Worm (Caenorhabditis elegans) whole organism, mixed stage, embryonic: ENCODE measurements around the gene fbxa-166.
"Not testable (repeated sequence)": the region's sequence is repeated elsewhere in the genome, so short reads cannot be mapped to it uniquely, and the experiment has no call there.

Experiments used
- M03D4.4 ChIP-seq: sonication (generic microtip); optimal IDR thresholded peaks from 2 replicates; lab custom pipeline; 2017; ENCODE audit warnings: mild to moderate bottlenecking, missing genetic modification characterization, missing compliant biosample characterization
- bed-3 ChIP-seq: fragments of 200-800 bp; sonication (Bioruptor generic); optimal IDR thresholded peaks from 3 replicates; lab custom pipeline; 2018; ENCODE audit warnings: mild to moderate bottlenecking, missing genetic modification characterization, moderate library complexity, missing compliant biosample characterization
- blmp-1 ChIP-seq: fragments of 150-350 bp; optimal IDR thresholded peaks from 2 replicates; lab custom pipeline; 2014; ENCODE audit warnings: missing biosample characterization, missing genetic modification characterization
- ceh-39 ChIP-seq: fragments of 150-350 bp; optimal IDR thresholded peaks from 2 replicates; lab custom pipeline; 2014; ENCODE audit warnings: missing biosample characterization, missing genetic modification characterization
- ceh-43 ChIP-seq: fragments of 200-800 bp; sonication (Bioruptor generic); optimal IDR thresholded peaks from 2 replicates; lab custom pipeline; 2018; ENCODE audit warnings: mild to moderate bottlenecking, missing genetic modification characterization, moderate library complexity, missing compliant biosample characterization
- ceh-83 ChIP-seq: fragments of 200-800 bp; sonication (Bioruptor generic); optimal IDR thresholded peaks from 2 replicates; lab custom pipeline; 2018; ENCODE audit warnings: mild to moderate bottlenecking, missing genetic modification characterization, missing compliant biosample characterization
- ces-1 ChIP-seq: fragments of 150-350 bp; optimal IDR thresholded peaks from 2 replicates; lab custom pipeline; 2014; ENCODE audit warnings: missing biosample characterization, missing genetic modification reagents, missing genetic modification characterization
- cnd-1 ChIP-seq: fragments of 200-800 bp; sonication (Bioruptor generic); optimal IDR thresholded peaks from 2 replicates; lab custom pipeline; 2018; ENCODE audit warnings: mild to moderate bottlenecking, missing genetic modification characterization, missing compliant biosample characterization
- drap-1 ChIP-seq: fragments of 200-800 bp; sonication (Bioruptor generic); optimal IDR thresholded peaks from 3 replicates; lab custom pipeline; 2018; ENCODE audit warnings: mild to moderate bottlenecking, missing genetic modification characterization, missing compliant biosample characterization
- elt-3 ChIP-seq: fragments of 150-350 bp; optimal IDR thresholded peaks from 2 replicates; lab custom pipeline; 2014; ENCODE audit warnings: missing biosample characterization, missing genetic modification characterization
- ham-2 ChIP-seq: fragments of 200-800 bp; sonication (Bioruptor generic); optimal IDR thresholded peaks from 2 replicates; lab custom pipeline; 2018; ENCODE audit warnings: mild to moderate bottlenecking, missing genetic modification characterization, missing compliant biosample characterization
- lin-13 ChIP-seq: fragments of 150-350 bp; optimal IDR thresholded peaks from 2 replicates; lab custom pipeline; 2014; ENCODE audit warnings: missing biosample characterization, missing genetic modification characterization
- lin-32 ChIP-seq: fragments of 200-800 bp; sonication (Bioruptor generic); optimal IDR thresholded peaks from 2 replicates; lab custom pipeline; 2018; ENCODE audit warnings: mild to moderate bottlenecking, missing genetic modification characterization, missing compliant biosample characterization
- mep-1 ChIP-seq: fragments of 150-350 bp; optimal IDR thresholded peaks from 2 replicates; lab custom pipeline; 2017; ENCODE audit warnings: missing biosample characterization, missing genetic modification reagents, missing genetic modification characterization, inconsistent platforms
- mls-2 ChIP-seq: sonication (generic microtip); optimal IDR thresholded peaks from 2 replicates; lab custom pipeline; 2016; ENCODE audit warnings: mild to moderate bottlenecking, missing genetic modification characterization, moderate library complexity, missing compliant biosample characterization
- nhr-2 ChIP-seq: fragments of 150-350 bp; optimal IDR thresholded peaks from 2 replicates; lab custom pipeline; 2014; ENCODE audit warnings: missing biosample characterization, missing genetic modification characterization
- nhr-237 ChIP-seq: fragments of 150-350 bp; optimal IDR thresholded peaks from 2 replicates; lab custom pipeline; 2014; ENCODE audit warnings: missing biosample characterization, missing genetic modification characterization
- nhr-28 ChIP-seq: fragments of 150-350 bp; optimal IDR thresholded peaks from 2 replicates; lab custom pipeline; 2014; ENCODE audit warnings: missing biosample characterization, missing genetic modification characterization
- nhr-76 ChIP-seq: sonication (generic microtip); optimal IDR thresholded peaks from 2 replicates; lab custom pipeline; 2017; ENCODE audit warnings: missing biosample characterization, missing genetic modification characterization
- pha-4 ChIP-seq: fragments of 150-350 bp; optimal IDR thresholded peaks from 2 replicates; lab custom pipeline; 2018; ENCODE audit warnings: missing biosample characterization, missing genetic modification reagents, missing genetic modification characterization
- sem-2 ChIP-seq: fragments of 200-800 bp; sonication (Bioruptor generic); optimal IDR thresholded peaks from 2 replicates; lab custom pipeline; 2018; ENCODE audit warnings: mild to moderate bottlenecking, missing genetic modification characterization, missing compliant biosample characterization
- snpc-4 ChIP-seq: fragments of 150-350 bp; optimal IDR thresholded peaks from 2 replicates; lab custom pipeline; 2014; ENCODE audit warnings: missing biosample characterization, missing genetic modification characterization
- sptf-1 ChIP-seq: sonication (generic microtip); optimal IDR thresholded peaks from 2 replicates; lab custom pipeline; 2017; ENCODE audit warnings: mild to moderate bottlenecking, missing genetic modification characterization, moderate library complexity, missing compliant biosample characterization
- tbx-8 ChIP-seq: fragments of 200-800 bp; sonication (Bioruptor generic); optimal IDR thresholded peaks from 2 replicates; lab custom pipeline; 2018; ENCODE audit warnings: mild to moderate bottlenecking, missing genetic modification characterization, moderate library complexity, missing compliant biosample characterization
- unc-120 ChIP-seq: sonication (generic microtip); optimal IDR thresholded peaks from 2 replicates; lab custom pipeline; 2017; ENCODE audit warnings: missing genetic modification characterization, missing compliant biosample characterization; ENCODE audit not compliant: poor library complexity, severe bottlenecking
- unc-39 ChIP-seq: fragments of 150-350 bp; optimal IDR thresholded peaks from 2 replicates; lab custom pipeline; 2014; ENCODE audit warnings: missing biosample characterization, missing genetic modification characterization
- unc-62 ChIP-seq: fragments of 150-350 bp; optimal IDR thresholded peaks from 2 replicates; lab custom pipeline; 2014; ENCODE audit warnings: missing biosample characterization, missing genetic modification reagents, missing genetic modification characterization
- zip-8 ChIP-seq: fragments of 150-350 bp; optimal IDR thresholded peaks from 2 replicates; lab custom pipeline; 2014; ENCODE audit warnings: missing biosample characterization, missing genetic modification characterization

Gene fbxa-166

ce11 chrII:1633490-1633889 lies 14.6 kb upstream of the fbxa-166 start, which contains the start of gene C08E3.1:
C08E3.1 (plus strand) TSS chrII:1633790.
- TF ChIP-seq pha-4; tbx-8 (GFP tag; lab: Kevin White, UChicago); ham-2: not testable (repeated sequence)
- TF ChIP-seq, all 35 proteins: peak for 0; not testable (repeated sequence) for 35

DNA sequence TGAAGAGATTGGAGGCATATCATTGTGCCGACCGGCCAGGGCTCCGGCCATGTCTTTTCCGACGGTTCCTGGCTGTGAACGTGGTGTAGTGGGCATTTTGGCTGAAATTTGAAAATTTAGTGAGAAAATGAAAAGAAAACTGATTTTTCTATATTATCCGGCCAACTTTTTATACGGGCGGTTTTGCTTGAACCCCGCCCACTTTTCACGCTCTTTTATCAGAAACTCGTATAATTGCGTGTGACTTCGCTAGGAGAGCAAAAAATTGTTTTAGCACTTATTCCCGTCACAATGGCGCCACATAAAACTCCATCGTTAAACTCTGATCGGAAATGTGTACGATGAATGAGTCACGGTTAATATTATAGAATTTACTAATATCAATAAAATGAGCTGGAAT lies 13.4 kb upstream of the fbxa-166 start, which contains the start of gene C08E3.13:
C08E3.13 (minus strand) TSS at position 101 of the 400 bp plus-strand sequence.
- TF ChIP-seq M03D4.4, nhr-76, nhr-2 (tag; lab: Kevin White, UChicago): not testable (repeated sequence)
- TF ChIP-seq, all 35 proteins: peak for 0; not testable (repeated sequence) for 35

DNA sequence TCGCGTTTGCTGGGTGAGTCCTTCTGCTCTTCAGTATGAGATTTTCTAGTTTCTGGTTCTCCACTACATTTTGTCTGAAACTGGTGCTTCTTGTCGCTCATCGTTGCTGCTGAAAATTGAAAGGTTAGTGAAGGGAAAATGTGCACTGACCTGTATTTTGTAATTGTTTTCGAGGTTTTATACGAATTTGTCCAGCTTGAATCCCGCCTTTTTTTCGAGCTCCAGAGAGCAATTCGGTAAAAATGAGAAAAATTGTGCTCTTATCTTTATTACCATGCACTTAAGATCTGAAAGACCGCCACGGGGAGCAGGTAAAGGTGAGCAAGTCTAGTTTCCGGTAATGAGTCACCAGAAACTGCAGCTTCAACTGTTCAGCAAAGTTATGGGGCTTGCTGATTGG lies 8.9 kb upstream of the fbxa-166 start, which contains the start of gene C08E3.15:
C08E3.15 (minus strand) TSS at position 101 of the 400 bp plus-strand sequence.
- TF ChIP-seq blmp-1 (tag; lab: Kevin White, UChicago); ceh-83; M03D4.4 (tag; lab: Kevin White, UChicago): not testable (repeated sequence)
- TF ChIP-seq, all 35 proteins: peak for 0; not testable (repeated sequence) for 35

DNA sequence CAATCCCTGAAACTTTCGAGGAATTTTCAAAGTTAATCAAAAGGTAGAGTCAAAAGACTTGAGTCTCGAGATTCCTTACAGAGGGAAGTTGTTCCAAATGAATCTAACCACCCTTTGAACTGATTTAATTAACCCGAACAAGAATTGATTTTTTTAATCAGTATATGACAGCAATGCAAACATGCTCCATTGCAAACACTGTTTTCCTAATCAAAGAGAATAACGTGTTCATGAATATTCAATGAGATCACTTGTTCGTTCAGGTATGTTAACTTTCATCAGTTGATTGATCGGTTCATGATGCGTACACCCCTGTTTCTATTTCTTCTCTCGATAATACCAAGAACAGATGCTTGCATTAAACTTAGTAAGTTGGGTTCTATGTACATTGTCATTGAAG lies 6.8 kb upstream of the fbxa-166 start, which contains the start of gene C08E3.14:
C08E3.14 (plus strand) TSS at position 301 of the 400 bp plus-strand sequence.
- TF ChIP-seq ceh-43 (GFP tag; lab: Kevin White, UChicago) (no peak), nhr-2 (tag; lab: Kevin White, UChicago) (no peak), unc-39 (tag; lab: Kevin White, UChicago) (no peak), unc-120 (no peak), sem-2 (no peak), unc-62 (GFP tag; lab: Kevin White, UChicago) (no peak), nhr-76 (tag; lab: Kevin White, UChicago) (no peak), cnd-1 (tag; lab: Kevin White, UChicago) (no peak), mep-1 (tag; lab: Kevin White, UChicago) (no peak), lin-32 (GFP tag; lab: Kevin White, UChicago) (no peak), blmp-1 (tag; lab: Kevin White, UChicago) (no peak), drap-1 (GFP tag; lab: Kevin White, UChicago) (no peak), sptf-1 (tag; lab: Kevin White, UChicago) (no peak), lin-13 (tag; lab: Kevin White, UChicago) (no peak), snpc-4 (no peak), pha-4 (no peak), nhr-28 (tag; lab: Kevin White, UChicago) (no peak), zip-8 (tag; lab: Kevin White, UChicago) (no peak), ceh-39 (no peak)
- TF ChIP-seq, all 35 proteins: peak for 0

DNA sequence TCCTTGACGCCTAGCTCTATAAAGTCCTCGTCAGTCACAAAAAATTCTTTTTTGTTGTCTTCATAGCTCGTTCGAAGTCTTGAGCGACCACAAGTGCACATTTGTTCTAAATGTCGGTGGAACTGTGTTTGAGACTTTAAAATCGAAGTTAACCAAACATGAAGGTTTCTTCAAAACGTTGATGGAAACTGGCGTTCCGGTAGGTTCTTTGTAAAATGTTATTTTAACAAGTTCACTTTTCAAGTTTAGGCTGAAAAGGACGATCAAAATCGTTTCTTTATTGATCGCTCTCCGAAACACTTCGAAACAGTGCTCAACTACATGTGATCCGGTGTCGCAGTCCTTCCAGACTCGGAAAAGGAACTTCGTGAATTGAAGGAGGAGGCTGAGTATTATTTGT lies 5.7 kb upstream of the fbxa-166 start, which contains the start of gene fbxa-160:
fbxa-160 (minus strand) TSS at position 101 of the 400 bp plus-strand sequence.
- no peak for TF ChIP-seq lin-32 (GFP tag; lab: Kevin White, UChicago)
- TF ChIP-seq M03D4.4 (tag; lab: Kevin White, UChicago), result no peak
- no peak for TF ChIP-seq bed-3 (GFP tag; lab: Kevin White, UChicago)
- TF ChIP-seq sem-2, result no peak
- TF ChIP-seq ceh-83, result no peak
- no peak for TF ChIP-seq nhr-237 (tag; lab: Kevin White, UChicago)
- no peak for TF ChIP-seq unc-39 (tag; lab: Kevin White, UChicago)
- no peak for TF ChIP-seq cnd-1 (tag; lab: Kevin White, UChicago)
- TF ChIP-seq, all 35 proteins: peak for 0

DNA sequence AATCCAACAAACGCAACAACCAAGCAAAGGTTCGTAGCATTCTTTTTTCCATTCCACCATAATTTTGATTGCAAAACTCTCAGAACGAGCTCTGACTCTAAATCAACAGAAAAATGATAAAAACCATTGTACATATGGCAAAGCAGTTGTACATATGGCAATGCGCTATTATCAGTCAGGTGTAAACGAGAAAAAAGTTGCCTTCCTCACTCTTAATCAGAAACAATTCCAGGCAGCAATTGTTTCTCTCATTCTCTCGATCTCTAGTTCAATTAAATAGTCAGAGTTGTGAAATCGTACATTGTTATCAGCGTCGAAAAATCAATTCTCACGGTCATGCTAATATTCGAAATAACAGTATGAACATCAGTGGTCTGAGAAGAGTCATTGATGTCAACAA lies 2.9 kb upstream of the fbxa-166 start:
- TF ChIP-seq mls-2 (tag; lab: Kevin White, UChicago), result no peak

DNA sequence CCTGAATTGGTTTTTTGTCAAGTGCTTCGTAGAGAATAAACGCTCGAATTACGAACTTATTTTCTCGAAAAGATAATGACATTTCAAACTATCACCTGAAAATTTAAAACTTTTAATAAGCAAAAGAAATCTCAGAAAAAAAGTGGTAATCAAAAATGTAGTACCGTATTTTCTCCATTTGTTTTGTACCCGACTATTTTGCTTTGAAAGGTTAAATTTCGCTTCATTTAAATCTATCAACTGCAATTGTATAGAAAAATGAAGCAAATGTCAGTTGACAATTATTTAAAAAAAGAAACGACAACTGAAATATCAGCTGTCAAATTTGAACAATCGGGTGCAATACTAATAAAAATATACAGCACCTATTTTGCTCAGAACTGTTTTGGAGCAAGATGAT lies 2.3 kb upstream of the fbxa-166 start, which contains the start of gene fbxa-158:
fbxa-158 (minus strand) TSS at position 101 of the 400 bp plus-strand sequence.
- TF ChIP-seq tbx-8 (GFP tag; lab: Kevin White, UChicago), result no peak
- TF ChIP-seq lin-13 (tag; lab: Kevin White, UChicago), result no peak
- no peak for TF ChIP-seq mls-2 (tag; lab: Kevin White, UChicago)
- no peak for TF ChIP-seq blmp-1 (tag; lab: Kevin White, UChicago)
- no peak for TF ChIP-seq ham-2
- TF ChIP-seq ceh-43 (GFP tag; lab: Kevin White, UChicago), result no peak
- TF ChIP-seq elt-3 (tag; lab: Kevin White, UChicago), result no peak
- no peak for TF ChIP-seq M03D4.4 (tag; lab: Kevin White, UChicago)
- no peak for TF ChIP-seq nhr-28 (tag; lab: Kevin White, UChicago)
- TF ChIP-seq lin-32 (GFP tag; lab: Kevin White, UChicago), result no peak
- no peak for TF ChIP-seq unc-120
- no peak for TF ChIP-seq ces-1 (GFP tag; lab: Kevin White, UChicago)
- TF ChIP-seq nhr-2 (tag; lab: Kevin White, UChicago), result no peak
- no peak for TF ChIP-seq nhr-76 (tag; lab: Kevin White, UChicago)
- TF ChIP-seq sptf-1 (tag; lab: Kevin White, UChicago), result no peak
- no peak for TF ChIP-seq pha-4
- TF ChIP-seq sem-2, result no peak
- no peak for TF ChIP-seq nhr-237 (tag; lab: Kevin White, UChicago)
